Worm (Caenorhabditis elegans) whole organism, late embryonic: ENCODE data around the gene C18G1.8.

Experiments used
- elt-2 ChIP-seq: sonication (generic microtip); optimal IDR thresholded peaks from 2 replicates; lab custom pipeline; 2016; ENCODE audit warnings: missing genetic modification reagents, missing genetic modification characterization, missing compliant biosample characterization
- odd-2 ChIP-seq: sonication (generic microtip); optimal IDR thresholded peaks from 2 replicates; lab custom pipeline; 2017; ENCODE audit warnings: antibody characterized with exemption, mild to moderate bottlenecking, missing genetic modification characterization, missing compliant biosample characterization
- unc-3 ChIP-seq, 2 experiments: fragments of 200-800 bp in 1 of 2; sonication (Bioruptor generic) in 1 of 2; sonication (generic microtip) in 1 of 2; conservative IDR thresholded peaks in 1 of 2; optimal IDR thresholded peaks in 1 of 2; 2 replicates each; pipeline versions ENCODE4 v1.3.6 to Lab custom; 2016 to 2022; ENCODE audit warnings: missing compliant biosample characterization in 2 of 2, missing genetic modification characterization in 2 of 2, missing genetic modification reagents in 1 of 2

DNA sequence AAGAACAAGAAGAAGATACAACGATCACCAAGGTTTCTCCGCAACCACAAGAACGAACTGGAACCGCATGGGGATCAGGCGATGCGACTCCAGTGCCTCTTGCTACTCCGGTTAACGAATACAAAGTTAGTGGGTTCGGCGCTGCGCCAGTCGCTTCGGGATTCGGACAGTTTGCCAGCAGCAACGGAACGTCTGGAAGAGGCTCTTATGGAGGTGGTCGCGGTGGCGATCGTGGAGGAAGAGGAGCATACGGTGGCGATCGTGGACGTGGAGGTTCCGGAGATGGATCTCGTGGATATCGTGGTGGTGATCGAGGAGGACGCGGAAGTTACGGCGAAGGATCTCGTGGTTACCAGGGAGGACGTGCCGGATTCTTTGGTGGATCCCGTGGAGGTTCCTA lies 8.4 kb downstream of the C18G1.8 start:
- no peak for TF ChIP-seq odd-2 (tag; lab: Kevin White, UChicago)
- TF ChIP-seq unc-3 (GFP tag; conservative IDR thresholded peaks at IDR 0.05; lab: Robert Waterston, UW): no peak
- no peak for TF ChIP-seq unc-3 (tag; optimal IDR thresholded peaks at IDR 0.05; lab: Kevin White, UChicago)
- no peak for TF ChIP-seq elt-2 (tag; lab: Kevin White, UChicago)
